Fruit fly (Drosophila melanogaster): ENCODE measurements around the gene spir.

dm6 chr2L:20294393-20294792 is 16.6 kb upstream of the spir start, which contains the start of gene CG12617:
- TF ChIP-seq ttk (optimal IDR thresholded peaks at IDR 0.05) (no peak), Sin3A (optimal IDR thresholded peaks at IDR 0.05) (no peak)
